Worm (Caenorhabditis elegans) whole organism, young adult: ENCODE measurements around the gene F55C9.5.

Experiments used
- aptf-2 ChIP-seq: fragments of 200-800 bp; sonication (Bioruptor generic); conservative IDR thresholded peaks from 2 replicates; pipeline ENCODE4 v1.3.6; 2022; ENCODE audit warnings: missing genetic modification reagents, missing genetic modification characterization, missing compliant biosample characterization
- ceh-100 ChIP-seq: fragments of 200-800 bp; sonication (Bioruptor generic); IDR thresholded peaks from 2 replicates; pipeline ENCODE4 v1.3.6; 2022; ENCODE audit warnings: missing genetic modification reagents, missing genetic modification characterization, missing compliant biosample characterization
- dpl-1 ChIP-seq: fragments of 150-350 bp; optimal IDR thresholded peaks from 2 replicates; lab custom pipeline; 2014; ENCODE audit warnings: missing biosample characterization, missing genetic modification reagents, missing genetic modification characterization
- ets-4 ChIP-seq: fragments of 200-800 bp; sonication (Bioruptor generic); optimal IDR thresholded peaks from 2 replicates; lab custom pipeline; 2018; ENCODE audit warnings: mild to moderate bottlenecking, missing genetic modification characterization, missing compliant biosample characterization
- hlh-26 ChIP-seq: fragments of 200-800 bp; sonication (Bioruptor generic); conservative IDR thresholded peaks from 2 replicates; pipeline ENCODE4 v1.3.6; 2022; ENCODE audit warnings: missing genetic modification reagents, missing genetic modification characterization, missing compliant biosample characterization
- lin-26 ChIP-seq: fragments of 200-800 bp; sonication (Bioruptor generic); IDR thresholded peaks from 2 replicates; pipeline ENCODE4 v1.3.6; 2022; ENCODE audit warnings: missing genetic modification reagents, missing genetic modification characterization, missing compliant biosample characterization
- lin-35 ChIP-seq, 3 experiments: fragments of 150-350 bp in 2 of 3; sonication (generic microtip) in 1 of 3; optimal IDR thresholded peaks; 2 replicates each; lab custom pipeline; 2014 to 2018; ENCODE audit warnings: missing biosample characterization in 3 of 3, missing genetic modification characterization in 3 of 3, missing genetic modification reagents in 3 of 3
- mcd-1 ChIP-seq: fragments of 200-800 bp; sonication (Bioruptor generic); IDR thresholded peaks from 2 replicates; pipeline ENCODE4 v1.3.6; 2022; ENCODE audit warnings: missing genetic modification reagents, missing genetic modification characterization, missing compliant biosample characterization
- sptf-2 ChIP-seq: fragments of 200-800 bp; sonication (Bioruptor generic); optimal IDR thresholded peaks from 2 replicates; lab custom pipeline; 2018; ENCODE audit warnings: mild to moderate bottlenecking, missing genetic modification characterization, missing compliant biosample characterization
- ztf-28 ChIP-seq: fragments of 200-800 bp; sonication (Bioruptor generic); IDR thresholded peaks from 2 replicates; pipeline ENCODE4 v1.3.6; 2022; ENCODE audit warnings: missing genetic modification reagents, missing genetic modification characterization, missing compliant biosample characterization

ce11 chrV:19262349-19262748 lies 30.6 kb downstream of the F55C9.5 start, which contains the start of gene F21D9.2:
- TF ChIP-seq sptf-2 = no peak
- TF ChIP-seq aptf-2 (GFP tag; lab: Robert Waterston, UW) = no peak
- TF ChIP-seq lin-26 (GFP tag; lab: Robert Waterston, UW) = no peak
- no peak for TF ChIP-seq hlh-26
- no peak for TF ChIP-seq ztf-28 (GFP tag; lab: Robert Waterston, UW)
- no peak for TF ChIP-seq ets-4
- no peak for TF ChIP-seq lin-35 (GFP tag; optimal IDR thresholded peaks at IDR 0.05; lab: Kevin White, UChicago)
- no peak for TF ChIP-seq ceh-100 (GFP tag; lab: Robert Waterston, UW)
- no peak for TF ChIP-seq dpl-1 (GFP tag; lab: Kevin White, UChicago)
- no peak for TF ChIP-seq mcd-1 (GFP tag; lab: Robert Waterston, UW)
